Worm (Caenorhabditis elegans) whole organism, late embryonic: Measurements from ENCODE around the gene pbo-6.

Source experiments
- F13H6.1 ChIP-seq: sonication (generic microtip); optimal IDR thresholded peaks from 2 replicates; lab custom pipeline; 2016; ENCODE audit warnings: missing genetic modification characterization, missing compliant biosample characterization
- T23F11.4 ChIP-seq: fragments of 200-800 bp; sonication (Bioruptor generic); optimal IDR thresholded peaks from 2 replicates; lab custom pipeline; 2018; ENCODE audit warnings: mild to moderate bottlenecking, missing genetic modification characterization, missing compliant biosample characterization
- ceh-14 ChIP-seq: sonication (generic microtip); optimal IDR thresholded peaks from 2 replicates; lab custom pipeline; 2016; ENCODE audit warnings: missing genotype, missing genetic modification characterization, missing compliant biosample characterization
- ceh-24 ChIP-seq: sonication (generic microtip); optimal IDR thresholded peaks from 2 replicates; lab custom pipeline; 2016; ENCODE audit warnings: mild to moderate bottlenecking, missing genetic modification characterization, missing compliant biosample characterization
- che-1 ChIP-seq: sonication (generic microtip); optimal IDR thresholded peaks from 2 replicates; lab custom pipeline; 2016; ENCODE audit warnings: mild to moderate bottlenecking, missing genetic modification characterization, missing compliant biosample characterization
- dve-1 ChIP-seq: sonication (generic microtip); optimal IDR thresholded peaks from 2 replicates; lab custom pipeline; 2017; ENCODE audit warnings: antibody characterized with exemption, mild to moderate bottlenecking, missing genetic modification characterization, missing compliant biosample characterization
- ets-4 ChIP-seq: sonication (generic microtip); optimal IDR thresholded peaks from 2 replicates; lab custom pipeline; 2016; ENCODE audit warnings: missing genetic modification characterization, missing compliant biosample characterization
- fkh-6 ChIP-seq: sonication (generic microtip); optimal IDR thresholded peaks from 2 replicates; lab custom pipeline; 2016; ENCODE audit warnings: missing genetic modification characterization, missing compliant biosample characterization
- hlh-30 ChIP-seq: sonication (generic microtip); optimal IDR thresholded peaks from 2 replicates; lab custom pipeline; 2017; ENCODE audit warnings: antibody characterized with exemption, missing genetic modification characterization, missing compliant biosample characterization; ENCODE audit not compliant: insufficient read depth
- hlh-8 ChIP-seq: sonication (generic microtip); optimal IDR thresholded peaks from 2 replicates; lab custom pipeline; 2016; ENCODE audit warnings: missing genotype, missing genetic modification characterization, missing compliant biosample characterization
- mec-3 ChIP-seq: sonication (generic microtip); optimal IDR thresholded peaks from 2 replicates; lab custom pipeline; 2016; ENCODE audit warnings: borderline replicate concordance, missing genetic modification characterization, missing compliant biosample characterization
- pax-1 ChIP-seq: fragments of 150-350 bp; optimal IDR thresholded peaks from 2 replicates; lab custom pipeline; 2014; ENCODE audit warnings: missing biosample characterization, missing genetic modification characterization
- sdc-2 ChIP-seq: sonication (generic microtip); optimal IDR thresholded peaks from 2 replicates; lab custom pipeline; 2016; ENCODE audit warnings: missing genotype, missing genetic modification characterization, missing compliant biosample characterization
- syd-9 ChIP-seq: sonication (generic microtip); optimal IDR thresholded peaks from 2 replicates; lab custom pipeline; 2016; ENCODE audit warnings: mild to moderate bottlenecking, missing genetic modification characterization, moderate library complexity, missing compliant biosample characterization
- tbx-2 ChIP-seq: sonication (generic microtip); optimal IDR thresholded peaks from 2 replicates; lab custom pipeline; 2016; ENCODE audit warnings: missing genetic modification characterization, missing compliant biosample characterization
- ttx-3 ChIP-seq: sonication (generic microtip); optimal IDR thresholded peaks from 2 replicates; lab custom pipeline; 2016; ENCODE audit warnings: missing genetic modification reagents, missing genetic modification characterization, missing compliant biosample characterization
- zip-5 ChIP-seq: sonication (generic microtip); optimal IDR thresholded peaks from 2 replicates; lab custom pipeline; 2016; ENCODE audit warnings: missing genetic modification characterization, missing compliant biosample characterization
- ztf-16 ChIP-seq: sonication (generic microtip); optimal IDR thresholded peaks from 2 replicates; lab custom pipeline; 2017; ENCODE audit warnings: missing genetic modification characterization, missing compliant biosample characterization

pbo-6 gene

DNA sequence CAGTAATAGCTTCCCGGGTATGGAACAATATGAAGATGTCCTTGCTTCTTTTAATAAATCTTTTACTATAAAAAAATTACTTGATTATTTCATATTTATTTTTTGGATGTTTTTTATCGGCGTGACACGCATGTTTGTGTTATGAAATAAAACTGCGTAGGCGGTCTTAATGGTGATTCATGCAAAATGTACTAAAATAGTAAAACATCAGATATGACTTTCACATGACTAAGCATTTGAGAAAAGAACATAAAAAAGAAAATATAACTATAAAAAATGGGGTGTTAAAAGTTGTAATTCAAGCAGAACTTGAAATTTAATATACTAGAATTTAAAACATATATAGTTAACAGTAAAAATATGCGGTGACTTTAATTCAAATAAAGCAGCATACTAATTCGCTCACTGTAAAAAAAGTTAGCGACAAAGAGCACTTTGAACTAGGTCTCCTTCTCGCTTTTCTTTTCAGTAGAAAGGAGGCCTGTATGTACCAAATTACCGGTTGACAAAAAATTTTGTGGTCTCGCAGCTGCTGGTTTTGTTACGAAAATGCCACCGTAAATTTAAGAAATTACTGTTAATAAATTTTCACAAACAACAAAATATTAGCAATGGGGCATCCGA, 53.2 kb downstream of the pbo-6 start:
- TF ChIP-seq ztf-16 (tag; lab: Kevin White, UChicago) = no peak
- no peak for TF ChIP-seq ttx-3
- no peak for TF ChIP-seq T23F11.4 (GFP tag; lab: Kevin White, UChicago)
- TF ChIP-seq zip-5 (tag; lab: Kevin White, UChicago) = no peak
- no peak for TF ChIP-seq hlh-30 (tag; lab: Kevin White, UChicago)
- TF ChIP-seq tbx-2 = no peak
- no peak for TF ChIP-seq ceh-14 (tag; lab: Kevin White, UChicago)
- TF ChIP-seq hlh-8 (tag; lab: Kevin White, UChicago) = no peak
- TF ChIP-seq pax-1 (tag; lab: Kevin White, UChicago) = no peak
- no peak for TF ChIP-seq sdc-2 (tag; lab: Kevin White, UChicago)
- TF ChIP-seq ceh-24 (tag; lab: Kevin White, UChicago) = no peak
- no peak for TF ChIP-seq che-1
- no peak for TF ChIP-seq syd-9 (tag; lab: Kevin White, UChicago)
- no peak for TF ChIP-seq mec-3 (tag; lab: Kevin White, UChicago)
- TF ChIP-seq dve-1 = no peak
- TF ChIP-seq ets-4 = no peak
- no peak for TF ChIP-seq F13H6.1
- no peak for TF ChIP-seq fkh-6
